Fruit fly (Drosophila melanogaster) whole organism, adult: ENCODE measurements around the gene Jhbp3.

ENCODE experiments used
- CG1620 ChIP-seq: fragments of 200-800 bp; sonication (Bioruptor generic); optimal IDR thresholded peaks from 2 replicates; lab custom pipeline; 2016; ENCODE audit warnings: missing biosample characterization, missing genetic modification characterization
- CG5204 ChIP-seq: fragments of 200-800 bp; sonication (Bioruptor generic); optimal IDR thresholded peaks from 2 replicates; lab custom pipeline; 2016; ENCODE audit warnings: missing biosample characterization, missing genetic modification characterization
- Clk ChIP-seq: fragments of 200-800 bp; sonication (Bioruptor generic); optimal IDR thresholded peaks from 2 replicates; lab custom pipeline; 2017; ENCODE audit warnings: missing biosample characterization, missing genetic modification characterization
- cic ChIP-seq: fragments of 200-800 bp; sonication (Bioruptor generic); optimal IDR thresholded peaks from 2 replicates; lab custom pipeline; 2017; ENCODE audit warnings: missing biosample characterization, mild to moderate bottlenecking, missing genetic modification characterization, moderate library complexity
- cnc ChIP-seq, 2 experiments: fragments of >200 bp; optimal IDR thresholded peaks; 2 replicates each; lab custom pipeline; 2017
- kay ChIP-seq: fragments of 200-800 bp; sonication (Bioruptor generic); peaks from one replicate; lab custom pipeline; 2016; ENCODE audit warnings: missing biosample characterization, missing genetic modification characterization, borderline replicate concordance
- ovo ChIP-seq: fragments of 200-800 bp; sonication (Bioruptor generic); optimal IDR thresholded peaks from 2 replicates; lab custom pipeline; 2016; ENCODE audit warnings: missing biosample characterization, missing genetic modification characterization
- tj ChIP-seq: fragments of 200-800 bp; sonication (Bioruptor generic); optimal IDR thresholded peaks from 3 replicates; lab custom pipeline; 2017; ENCODE audit warnings: missing biosample characterization, mild to moderate bottlenecking, missing genetic modification characterization, moderate library complexity
- toe ChIP-seq: fragments of 200-800 bp; sonication (Bioruptor generic); optimal IDR thresholded peaks from 2 replicates; lab custom pipeline; 2016; ENCODE audit warnings: missing biosample characterization, missing genetic modification characterization

DNA sequence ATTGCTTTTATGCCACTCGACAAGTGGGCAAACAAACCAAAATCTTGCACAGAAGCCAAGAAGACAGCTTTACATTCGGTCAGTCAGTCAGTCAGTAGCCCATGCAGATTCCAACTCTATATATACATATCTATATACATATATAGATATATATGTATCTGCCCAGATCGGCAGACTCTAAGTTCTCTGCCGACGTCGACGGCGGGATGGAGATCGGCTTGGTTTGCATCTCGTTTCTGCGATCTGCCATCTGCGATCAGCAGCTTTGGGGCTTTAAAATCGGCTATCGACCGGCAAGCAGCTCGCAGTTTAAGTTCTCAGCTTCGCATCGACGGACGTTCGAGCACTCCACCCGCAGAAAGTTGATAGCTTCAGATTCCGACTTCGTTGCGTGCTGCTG, 10.1 kb upstream of the Jhbp3 start, which contains the start of gene Jhbp1:
- no peak for TF ChIP-seq CG5204 (GFP tag; lab: Kevin White, UChicago)
- peak; percentile 7 for TF ChIP-seq kay
- no peak for TF ChIP-seq Clk
- TF ChIP-seq cnc (optimal IDR thresholded peaks at IDR 0.05; lab: Kevin White, UChicago) = no peak
- TF ChIP-seq CG1620 (GFP tag; lab: Kevin White, UChicago) = no peak
- no peak for TF ChIP-seq toe (GFP tag; lab: Kevin White, UChicago)
- no peak for TF ChIP-seq ovo (GFP tag; lab: Kevin White, UChicago)
- TF ChIP-seq cic (GFP tag; lab: Kevin White, UChicago) = no peak
- no peak for TF ChIP-seq tj (GFP tag; lab: Kevin White, UChicago)
